Fruit fly (Drosophila melanogaster): ENCODE measurements around the gene Poxm.
A peak's percentile ranks its signal among the peaks of the same experiment; 100 is the strongest.

The Poxm gene

dm6 chr3R:8354458-8354857 lies 20.9 kb upstream of the Poxm start (continued):
- TF ChIP-seq CG9139 (GFP tag; optimal IDR thresholded peaks at IDR 0.05) (no peak), CG6792 (GFP tag; optimal IDR thresholded peaks at IDR 0.05) (peak; percentile 8), salr (GFP tag; optimal IDR thresholded peaks at IDR 0.05) (no peak), Smox (GFP tag; optimal IDR thresholded peaks at IDR 0.05) (no peak), Hr39 (GFP tag; optimal IDR thresholded peaks at IDR 0.05) (peak; percentile 59), CG11762 (GFP tag; optimal IDR thresholded peaks at IDR 0.05; ENCODE audit: insufficient read depth) (no peak), CG6854 (GFP tag; optimal IDR thresholded peaks at IDR 0.05) (no peak), Hr4 (GFP tag; optimal IDR thresholded peaks at IDR 0.05) (peak; percentile 48), ss (GFP tag; optimal IDR thresholded peaks at IDR 0.05) (no peak), fd59A (GFP tag; optimal IDR thresholded peaks at IDR 0.05) (no peak), eg (GFP tag; IDR thresholded peaks at IDR 0.05) (peak; percentile 85), esn (GFP tag; optimal IDR thresholded peaks at IDR 0.05) (peak; percentile 67), CG8319 (GFP tag; optimal IDR thresholded peaks at IDR 0.05) (no peak), Eip75B (GFP tag; optimal IDR thresholded peaks at IDR 0.05) (no peak), Sox14 (GFP tag; optimal IDR thresholded peaks at IDR 0.05) (peak; percentile 39), CG6808 (GFP tag; optimal IDR thresholded peaks at IDR 0.05) (no peak), Met (GFP tag; optimal IDR thresholded peaks at IDR 0.05) (peak; percentile 77)

- no peak for TF ChIP-seq CG6854 (GFP tag; optimal IDR thresholded peaks at IDR 0.05)
- no peak for TF ChIP-seq Smox (GFP tag; optimal IDR thresholded peaks at IDR 0.05)
- no peak for TF ChIP-seq fkh (GFP tag; optimal IDR thresholded peaks at IDR 0.05)
- no peak for TF ChIP-seq Sox15 (GFP tag; optimal IDR thresholded peaks at IDR 0.05)
- TF ChIP-seq spab (GFP tag; optimal IDR thresholded peaks at IDR 0.05) = no peak
- no peak for TF ChIP-seq CG3919 (GFP tag; optimal IDR thresholded peaks at IDR 0.05)
- no peak for TF ChIP-seq salr (GFP tag; optimal IDR thresholded peaks at IDR 0.05)
- no peak for TF ChIP-seq fd85E (GFP tag; optimal IDR thresholded peaks at IDR 0.05)
Observed at dm6 chr3R:8353994-8354393, 20.4 kb upstream of the Poxm start.

- TF ChIP-seq salr (GFP tag; optimal IDR thresholded peaks at IDR 0.05) (no peak), CG6163 (GFP tag; IDR thresholded peaks at IDR 0.05) (no peak), fkh (GFP tag; optimal IDR thresholded peaks at IDR 0.05) (peak; percentile 45), Lpt (GFP tag; optimal IDR thresholded peaks at IDR 0.05) (no peak), CG11294 (GFP tag; IDR thresholded peaks at IDR 0.05) (no peak), Eip78C (GFP tag) (peak; percentile 43), Smox (GFP tag; optimal IDR thresholded peaks at IDR 0.05) (no peak), Hr38 (GFP tag; optimal IDR thresholded peaks at IDR 0.05) (no peak), CG7368 (GFP tag; optimal IDR thresholded peaks at IDR 0.05) (no peak), CG6854 (GFP tag; optimal IDR thresholded peaks at IDR 0.05) (no peak), Sox15 (GFP tag; optimal IDR thresholded peaks at IDR 0.05) (no peak), dac (GFP tag; optimal IDR thresholded peaks at IDR 0.05) (no peak), CG10631 (GFP tag; optimal IDR thresholded peaks at IDR 0.05) (no peak), Hr4 (GFP tag; optimal IDR thresholded peaks at IDR 0.05) (no peak), vri (GFP tag; optimal IDR thresholded peaks at IDR 0.05) (peak; percentile 90), net (GFP tag; optimal IDR thresholded peaks at IDR 0.05) (peak; percentile 51), Sox102F (GFP tag; optimal IDR thresholded peaks at IDR 0.05) (no peak), Sox14 (GFP tag; optimal IDR thresholded peaks at IDR 0.05) (no peak), Met (GFP tag; optimal IDR thresholded peaks at IDR 0.05) (no peak), CG8119 (GFP tag; IDR thresholded peaks at IDR 0.05) (no peak), CG11762 (GFP tag; optimal IDR thresholded peaks at IDR 0.05; ENCODE audit: insufficient read depth) (no peak), achi (GFP tag; optimal IDR thresholded peaks at IDR 0.05) (no peak), Blimp-1 (GFP tag; optimal IDR thresholded peaks at IDR 0.05) (no peak)
Observed at dm6 chr3R:8352961-8353728, 19.6 kb upstream of the Poxm start.

Measured in whole organism, prepupa.